Worm (Caenorhabditis elegans) whole organism, L1 larva: ENCODE results near the gene K02E11.6.

Experiments
- aly-2 ChIP-seq: fragments of 150-350 bp; optimal IDR thresholded peaks from 2 replicates; lab custom pipeline; 2014; ENCODE audit warnings: missing biosample characterization, missing genetic modification characterization
- dsc-1 ChIP-seq: sonication (generic microtip); optimal IDR thresholded peaks from 2 replicates; lab custom pipeline; 2016; ENCODE audit warnings: mild to moderate bottlenecking, missing genetic modification characterization, missing compliant biosample characterization
- fos-1 ChIP-seq: fragments of 150-350 bp; optimal IDR thresholded peaks from 2 replicates; lab custom pipeline; 2014; ENCODE audit warnings: missing biosample characterization, missing genetic modification characterization
- lin-39 ChIP-seq: fragments of 150-350 bp; optimal IDR thresholded peaks from 2 replicates; lab custom pipeline; 2014; ENCODE audit warnings: missing biosample characterization, missing genetic modification reagents, missing genetic modification characterization
- mdl-1 ChIP-seq, 2 experiments: fragments of 150-350 bp; optimal IDR thresholded peaks; 2 replicates each; lab custom pipeline; 2014 to 2017; ENCODE audit warnings: missing biosample characterization in 2 of 2, missing genetic modification characterization in 2 of 2, inconsistent platforms in 1 of 2
- mep-1 ChIP-seq: fragments of 150-350 bp; optimal IDR thresholded peaks from 2 replicates; lab custom pipeline; 2014; ENCODE audit warnings: missing biosample characterization, missing genetic modification characterization
- nhr-11 ChIP-seq: fragments of 150-350 bp; optimal IDR thresholded peaks from 2 replicates; lab custom pipeline; 2014; ENCODE audit warnings: missing biosample characterization, missing genetic modification characterization
- nhr-76 ChIP-seq: sonication (generic microtip); optimal IDR thresholded peaks from 2 replicates; lab custom pipeline; 2017; ENCODE audit warnings: missing biosample characterization, missing genetic modification characterization
- nhr-77 ChIP-seq: fragments of 150-350 bp; optimal IDR thresholded peaks from 2 replicates; lab custom pipeline; 2014; ENCODE audit warnings: missing biosample characterization, missing genetic modification characterization
- nhr-90 ChIP-seq: sonication (generic microtip); optimal IDR thresholded peaks from 2 replicates; lab custom pipeline; 2016; ENCODE audit warnings: mild to moderate bottlenecking, missing genetic modification characterization, missing compliant biosample characterization; ENCODE audit not compliant: poor library complexity
- unc-130 ChIP-seq: fragments of 150-350 bp; optimal IDR thresholded peaks from 2 replicates; lab custom pipeline; 2017; ENCODE audit warnings: missing biosample characterization, missing genetic modification characterization, inconsistent platforms
- zag-1 ChIP-seq: fragments of 150-350 bp; optimal IDR thresholded peaks from 2 replicates; lab custom pipeline; 2014; ENCODE audit warnings: missing biosample characterization, missing genetic modification characterization
- ztf-4 ChIP-seq: fragments of 150-350 bp; optimal IDR thresholded peaks from 2 replicates; lab custom pipeline; 2014; ENCODE audit warnings: missing biosample characterization, missing genetic modification characterization

DNA sequence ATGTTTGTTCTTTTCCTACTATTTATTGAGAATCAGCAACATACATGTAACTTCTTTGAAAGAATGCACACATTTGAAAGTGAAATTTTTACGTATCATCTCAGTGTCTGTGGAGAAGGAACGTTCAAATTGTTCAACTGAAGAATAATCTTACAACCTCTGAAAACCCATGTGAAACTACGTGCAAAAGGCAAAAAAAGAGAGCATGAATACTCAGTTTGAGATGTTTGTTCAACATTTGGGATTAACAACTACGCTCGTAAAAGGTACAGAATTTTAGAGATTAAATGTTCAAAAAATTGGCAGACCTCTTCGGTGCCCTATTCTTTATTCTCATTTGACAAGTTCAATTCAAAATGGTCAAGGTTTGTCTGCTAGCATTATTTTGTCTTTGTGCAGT lies 3.4 kb downstream of the K02E11.6 start, which contains the start of gene K02E11.5:
- TF ChIP-seq nhr-77 (tag; lab: Kevin White, UChicago), result no peak
- TF ChIP-seq lin-39 (tag; lab: Kevin White, UChicago), result no peak
- TF ChIP-seq nhr-11, result no peak
- no peak for TF ChIP-seq aly-2
- TF ChIP-seq nhr-90 (tag; lab: Kevin White, UChicago), result no peak
- no peak for TF ChIP-seq unc-130 (tag; lab: Kevin White, UChicago)
- TF ChIP-seq zag-1 (tag; lab: Kevin White, UChicago), result no peak
- TF ChIP-seq mep-1 (tag; lab: Kevin White, UChicago), result no peak
- TF ChIP-seq fos-1 (tag; lab: Kevin White, UChicago), result no peak
- TF ChIP-seq nhr-76 (tag; lab: Kevin White, UChicago), result no peak
- no peak for TF ChIP-seq ztf-4 (tag; lab: Kevin White, UChicago)
- TF ChIP-seq dsc-1, result no peak
- TF ChIP-seq mdl-1 (tag; optimal IDR thresholded peaks at IDR 0.05; lab: Kevin White, UChicago), result no peak
